Worm (Caenorhabditis elegans): ENCODE results near the gene bud-31.
"Not testable (repeated sequence)": the region's sequence is repeated elsewhere in the genome, so short reads cannot be mapped to it uniquely, and the experiment has no call there.

ce11 chrIII:9682729-9683128 is 13.6 kb downstream of the bud-31 start, which contains the start of gene C07A9.5:
- TF ChIP-seq tbx-7 (tag; optimal IDR thresholded peaks at IDR 0.05); pha-4 (tag; optimal IDR thresholded peaks at IDR 0.05); pag-3 (tag; optimal IDR thresholded peaks at IDR 0.05; ENCODE audit: borderline replicate concordance); unc-3 (GFP tag; conservative IDR thresholded peaks at IDR 0.05); unc-3 (tag; optimal IDR thresholded peaks at IDR 0.05); T23F11.4 (GFP tag; optimal IDR thresholded peaks at IDR 0.05); ets-4 (tag; optimal IDR thresholded peaks at IDR 0.05): not testable (repeated sequence)
